Fruit fly (Drosophila melanogaster): ENCODE data around the gene CG6418.

Gene CG6418

dm6 chr3L:10860042-10860643 lies 18.7 kb downstream of the CG6418 start (continued):
- TF ChIP-seq lab (GFP tag; optimal IDR thresholded peaks at IDR 0.05) (no peak), btn (GFP tag; optimal IDR thresholded peaks at IDR 0.05) (no peak), CG18764 (GFP tag; optimal IDR thresholded peaks at IDR 0.05) (no peak), CG15073 (GFP tag; optimal IDR thresholded peaks at IDR 0.05) (no peak), ttk (GFP tag; IDR thresholded peaks at IDR 0.05) (0 out of 2 replicates have a peak, but pooled peaks have one; percentile 19), D19A (tag; optimal IDR thresholded peaks at IDR 0.05) (no peak), CG8290 (GFP tag; optimal IDR thresholded peaks at IDR 0.05) (peak; percentile 0), CG8290 (tag; optimal IDR thresholded peaks at IDR 0.05) (peak in 1 of 2 experiments; percentile 57), prd (optimal IDR thresholded peaks at IDR 0.05) (no peak), prd (GFP tag; IDR thresholded peaks at IDR 0.05) (peak; percentile 4; the same call in 1 of the 3 replicates), cas (GFP tag; IDR thresholded peaks at IDR 0.05) (no peak), run (tag; optimal IDR thresholded peaks at IDR 0.05) (no peak), hkb (optimal IDR thresholded peaks at IDR 0.05) (no peak), hkb (GFP tag; IDR thresholded peaks at IDR 0.05) (0 out of 2 replicates have a peak, but pooled peaks have one; percentile 7), trh (GFP tag; optimal IDR thresholded peaks at IDR 0.05) (no peak), CG10321 (GFP tag; IDR thresholded peaks at IDR 0.05) (no peak), fru (optimal IDR thresholded peaks at IDR 0.05) (no peak), peb (GFP tag; IDR thresholded peaks at IDR 0.05) (no peak), CG4617 (GFP tag; optimal IDR thresholded peaks at IDR 0.05; ENCODE audit: borderline replicate concordance) (no peak), gcm (GFP tag; optimal IDR thresholded peaks at IDR 0.05) (peak; percentile 35), zf30C (GFP tag; optimal IDR thresholded peaks at IDR 0.05) (peak; percentile 0), ap (GFP tag; IDR thresholded peaks at IDR 0.05) (no peak), CG9609 (GFP tag; optimal IDR thresholded peaks at IDR 0.05) (no peak), CG43689 (GFP tag; IDR thresholded peaks at IDR 0.05) (no peak), bcd (GFP tag; optimal IDR thresholded peaks at IDR 0.05) (no peak), CG6791 (GFP tag; IDR thresholded peaks at IDR 0.05; ENCODE audit: partially characterized antibody) (no peak), Taf1 (GFP tag; IDR thresholded peaks at IDR 0.05) (no peak), CG31441 (GFP tag; IDR thresholded peaks at IDR 0.05) (0 out of 2 replicates have a peak, but pooled peaks have one; percentile 19), ems (GFP tag; optimal IDR thresholded peaks at IDR 0.05) (no peak), CG16813 (GFP tag; IDR thresholded peaks at IDR 0.05; ENCODE audit: partially characterized antibody) (no peak), Ptx1 (GFP tag; IDR thresholded peaks at IDR 0.05) (no peak), CG2202 (tag; optimal IDR thresholded peaks at IDR 0.05) (no peak), ranshi (GFP tag; IDR thresholded peaks at IDR 0.05) (peak; percentile 5; the same call in 1 of the 2 replicates), twi (tag; optimal IDR thresholded peaks at IDR 0.05) (peak; percentile 61), CG9437 (GFP tag; optimal IDR thresholded peaks at IDR 0.05) (no peak), CG9727 (GFP tag; optimal IDR thresholded peaks at IDR 0.05) (peak; percentile 2), CG13424 (tag; optimal IDR thresholded peaks at IDR 0.05) (no peak), luna (GFP tag; optimal IDR thresholded peaks at IDR 0.05) (no peak), Six4 (GFP tag; optimal IDR thresholded peaks at IDR 0.05) (no peak), zen2 (GFP tag; IDR thresholded peaks at IDR 0.05; ENCODE audit: partially characterized antibody) (no peak), CG7963 (GFP tag; IDR thresholded peaks at IDR 0.05; ENCODE audit: partially characterized antibody) (no peak), cg (GFP tag; optimal IDR thresholded peaks at IDR 0.05) (peak; percentile 89), CG9932 (GFP tag; IDR thresholded peaks at IDR 0.05) (no peak), sug (tag; optimal IDR thresholded peaks at IDR 0.05) (peak; percentile 46), mld (GFP tag; IDR thresholded peaks at IDR 0.05; ENCODE audit: partially characterized antibody) (no peak), Xrp1 (GFP tag; IDR thresholded peaks at IDR 0.05) (0 out of 2 replicates have a peak, but pooled peaks have one; percentile 31), sens (GFP tag) (peak; percentile 70), CG11560 (tag; IDR thresholded peaks at IDR 0.05) (no peak), Oli (tag; optimal IDR thresholded peaks at IDR 0.05) (no peak), Side (GFP tag; optimal IDR thresholded peaks at IDR 0.05) (peak; percentile 37), CG13624 (GFP tag; optimal IDR thresholded peaks at IDR 0.05) (no peak), CG16863 (GFP tag; optimal IDR thresholded peaks at IDR 0.05) (no peak)
